Fruit fly (Drosophila melanogaster) whole organism, embryonic: ENCODE results near the gene scramb2.

Source experiments
- CG11247 ChIP-seq: fragments of 200-800 bp; sonication (Bioruptor generic); IDR thresholded peaks from 2 replicates; pipeline ENCODE4 v1.3.6; 2022; ENCODE audit warnings: missing biosample characterization, missing genetic modification characterization
- CG12769 ChIP-seq: fragments of 200-800 bp; sonication (Bioruptor generic); optimal IDR thresholded peaks from 2 replicates; lab custom pipeline; 2019; ENCODE audit warnings: missing biosample characterization, mild to moderate bottlenecking, missing genetic modification characterization, moderate library complexity
- CG13287 ChIP-seq: fragments of 200-800 bp; sonication (Bioruptor generic); IDR thresholded peaks from 2 replicates; pipeline ENCODE4 v1.3.6; 2022; ENCODE audit warnings: missing biosample characterization, missing genetic modification characterization; ENCODE audit not compliant: partially characterized antibody
- CG16813 ChIP-seq: fragments of 200-800 bp; sonication (Bioruptor generic); IDR thresholded peaks from 3 replicates; pipeline ENCODE4 v1.3.6; 2022; ENCODE audit warnings: missing biosample characterization, missing genetic modification characterization; ENCODE audit not compliant: partially characterized antibody
- CG18262 ChIP-seq: fragments of 200-800 bp; optimal IDR thresholded peaks from 3 replicates; lab custom pipeline; 2019; ENCODE audit warnings: missing biosample characterization, mild to moderate bottlenecking, missing genetic modification characterization, moderate library complexity
- CG1832 ChIP-seq: fragments of 200-800 bp; sonication (Bioruptor generic); optimal IDR thresholded peaks from 2 replicates; lab custom pipeline; 2017; ENCODE audit warnings: missing biosample characterization, mild to moderate bottlenecking, missing genetic modification characterization, inconsistent platforms
- CG2889 ChIP-seq: fragments of 200-800 bp; sonication (Bioruptor generic); IDR thresholded peaks from 3 replicates; pipeline ENCODE4 v1.3.6; 2022; ENCODE audit warnings: missing biosample characterization, missing genetic modification characterization
- CG3065 ChIP-seq: fragments of 200-800 bp; sonication (Bioruptor generic); optimal IDR thresholded peaks from 2 replicates; lab custom pipeline; 2016; ENCODE audit warnings: missing biosample characterization, missing genetic modification characterization
- CG32772 ChIP-seq: fragments of 200-800 bp; sonication (Bioruptor generic); IDR thresholded peaks from 2 replicates; pipeline ENCODE4 v1.3.6; 2022; ENCODE audit warnings: missing biosample characterization, missing genetic modification characterization
- CG33557 ChIP-seq: fragments of 200-800 bp; sonication (Bioruptor generic); optimal IDR thresholded peaks from 2 replicates; lab custom pipeline; 2019; ENCODE audit warnings: missing biosample characterization, mild to moderate bottlenecking, missing genetic modification characterization, moderate library complexity
- CG3726 ChIP-seq: fragments of 200-800 bp; sonication (Bioruptor generic); IDR thresholded peaks from 3 replicates; pipeline ENCODE4, ENCODE4 v1.3.6; 2022; ENCODE audit warnings: missing biosample characterization, missing genetic modification characterization
- CG4424 ChIP-seq: fragments of 200-800 bp; sonication (Bioruptor generic); optimal IDR thresholded peaks from 3 replicates; lab custom pipeline; 2016; ENCODE audit warnings: missing biosample characterization, missing genetic modification characterization
- CG4617 ChIP-seq: fragments of 200-800 bp; sonication (Bioruptor generic); optimal IDR thresholded peaks from 3 replicates; lab custom pipeline; 2016; ENCODE audit warnings: missing biosample characterization, missing genetic modification characterization, borderline replicate concordance
- CG4707 ChIP-seq: fragments of 200-800 bp; sonication (Bioruptor generic); optimal IDR thresholded peaks from 2 replicates; lab custom pipeline; 2018; ENCODE audit warnings: missing biosample characterization, mild to moderate bottlenecking, missing genetic modification characterization, moderate library complexity
- CG5180 ChIP-seq: fragments of 200-800 bp; sonication (Bioruptor generic); optimal IDR thresholded peaks from 3 replicates; lab custom pipeline; 2017; ENCODE audit warnings: missing biosample characterization, missing genetic modification characterization, mild to moderate bottlenecking, moderate library complexity, missing genetic modification reagents
- CG7372 ChIP-seq: fragments of 200-800 bp; sonication (Bioruptor generic); IDR thresholded peaks from 2 replicates; pipeline ENCODE4 v1.3.6; 2022; ENCODE audit warnings: missing biosample characterization, missing genetic modification characterization
- CG7786 ChIP-seq: fragments of 200-800 bp; sonication (Bioruptor generic); optimal IDR thresholded peaks from 2 replicates; lab custom pipeline; 2016; ENCODE audit warnings: missing biosample characterization, missing genetic modification characterization
- CG9727 ChIP-seq: fragments of 200-800 bp; sonication (Bioruptor generic); optimal IDR thresholded peaks from 3 replicates; lab custom pipeline; 2017; ENCODE audit warnings: missing biosample characterization, mild to moderate bottlenecking, missing genetic modification characterization
- CTCF ChIP-seq: fragments of 200-800 bp; sonication (Bioruptor generic); optimal IDR thresholded peaks from 2 replicates; lab custom pipeline; 2017; ENCODE audit warnings: missing biosample characterization, mild to moderate bottlenecking, missing genetic modification characterization, moderate library complexity
- Chrac-16 ChIP-seq: fragments of 200-800 bp; sonication (Bioruptor generic); optimal IDR thresholded peaks from 3 replicates; lab custom pipeline; 2016; ENCODE audit warnings: missing biosample characterization, missing genetic modification characterization
- CrebB ChIP-seq: fragments of 200-800 bp; sonication (Bioruptor generic); optimal IDR thresholded peaks from 3 replicates; lab custom pipeline; 2018; ENCODE audit warnings: missing biosample characterization, mild to moderate bottlenecking, missing genetic modification characterization
- Dip3 ChIP-seq: fragments of 200-800 bp; sonication (Bioruptor generic); optimal IDR thresholded peaks from 3 replicates; lab custom pipeline; 2016; ENCODE audit warnings: missing biosample characterization, missing genetic modification characterization
- Dll ChIP-seq: fragments of 200-800 bp; sonication (Bioruptor generic); IDR thresholded peaks from 4 replicates; pipeline ENCODE4 v1.3.6; 2022; ENCODE audit warnings: missing biosample characterization, missing genetic modification characterization; ENCODE audit not compliant: partially characterized antibody
- E2f1 ChIP-seq: fragments of 200-800 bp; sonication (Bioruptor generic); IDR thresholded peaks from 2 replicates; pipeline ENCODE4 v1.3.6; 2022; ENCODE audit warnings: missing biosample characterization, missing genetic modification characterization
- Ets65A ChIP-seq: fragments of 200-800 bp; sonication (Bioruptor generic); peaks from one replicate; lab custom pipeline; 2016; ENCODE audit warnings: missing biosample characterization, missing genetic modification characterization
- HLH4C ChIP-seq: fragments of 200-800 bp; sonication (Bioruptor generic); IDR thresholded peaks from 3 replicates; pipeline ENCODE4 v1.3.6; 2022; ENCODE audit warnings: missing biosample characterization, missing genetic modification characterization; ENCODE audit not compliant: partially characterized antibody
- NC2α ChIP-seq: fragments of 200-800 bp; sonication (Bioruptor generic); optimal IDR thresholded peaks from 2 replicates; lab custom pipeline; 2016; ENCODE audit warnings: missing biosample characterization, missing genetic modification characterization
- NFAT ChIP-seq: fragments of 200-800 bp; sonication (Bioruptor generic); IDR thresholded peaks from 2 replicates; pipeline ENCODE4 v1.3.6; 2022; ENCODE audit warnings: missing biosample characterization, missing genetic modification characterization
- Poxn ChIP-seq: fragments of 200-800 bp; sonication (Bioruptor generic); IDR thresholded peaks from 2 replicates; pipeline ENCODE4 v1.3.6; 2022; ENCODE audit warnings: missing biosample characterization, missing genetic modification characterization
- Trl ChIP-seq, 3 experiments: fragments of >200 bp in 2 of 3; fragments of 200-800 bp in 1 of 3; sonication (Bioruptor generic) in 1 of 3; optimal IDR thresholded peaks; 2 replicates in 1 of 3; 3 replicates in 2 of 3; lab custom pipeline; 2016 to 2017; ENCODE audit warnings: missing biosample characterization in 1 of 3, missing genetic modification characterization in 1 of 3
- br ChIP-seq: fragments of >200 bp; optimal IDR thresholded peaks from 2 replicates; lab custom pipeline; 2017
- chm ChIP-seq: fragments of 200-800 bp; sonication (Bioruptor generic); IDR thresholded peaks from 2 replicates; pipeline ENCODE4 v1.3.6; 2022; ENCODE audit warnings: missing biosample characterization, missing genetic modification characterization
- corto ChIP-seq: fragments of 200-800 bp; sonication (Bioruptor generic); optimal IDR thresholded peaks from 2 replicates; lab custom pipeline; 2016; ENCODE audit warnings: missing biosample characterization, mild to moderate bottlenecking, missing genetic modification characterization, moderate library complexity
- eve ChIP-seq, 2 experiments: fragments of >200 bp; optimal IDR thresholded peaks; 2 replicates each; lab custom pipeline; 2017; ENCODE audit warnings: missing biosample characterization in 2 of 2, missing genetic modification characterization in 2 of 2
- gsb ChIP-seq: fragments of 200-800 bp; sonication (Bioruptor generic); IDR thresholded peaks from 2 replicates; pipeline ENCODE4 v1.3.6; 2022; ENCODE audit warnings: missing biosample characterization, missing genetic modification characterization
- hb ChIP-seq: fragments of 200-800 bp; sonication (Bioruptor generic); IDR thresholded peaks from 3 replicates; pipeline ENCODE4 v1.3.6; 2022; ENCODE audit warnings: missing biosample characterization, missing genetic modification characterization; ENCODE audit not compliant: partially characterized antibody
- hbn ChIP-seq: fragments of 200-800 bp; sonication (Bioruptor generic); IDR thresholded peaks from 2 replicates; pipeline ENCODE4 v1.3.6; 2022; ENCODE audit warnings: missing biosample characterization, missing genetic modification characterization; ENCODE audit not compliant: partially characterized antibody
- hth ChIP-seq: fragments of >200 bp; optimal IDR thresholded peaks from 2 replicates; lab custom pipeline; 2017; ENCODE audit warnings: inconsistent platforms
- jigr1 ChIP-seq: fragments of 200-800 bp; sonication (Bioruptor generic); IDR thresholded peaks from 3 replicates; pipeline ENCODE4 v1.3.6; 2022; ENCODE audit warnings: missing biosample characterization, missing genetic modification characterization
- nerfin-1 ChIP-seq: fragments of 200-800 bp; sonication (Bioruptor generic); optimal IDR thresholded peaks from 3 replicates; lab custom pipeline; 2019; ENCODE audit warnings: missing biosample characterization, mild to moderate bottlenecking, missing genetic modification characterization, moderate library complexity
- oc ChIP-seq: fragments of 200-800 bp; sonication (Bioruptor generic); optimal IDR thresholded peaks from 2 replicates; lab custom pipeline; 2018; ENCODE audit warnings: missing biosample characterization, mild to moderate bottlenecking, missing genetic modification characterization, moderate library complexity
- pan ChIP-seq, 4 experiments: fragments of >200 bp in 3 of 4; fragments of 200-800 bp in 1 of 4; sonication (Bioruptor generic) in 1 of 4; optimal IDR thresholded peaks in 3 of 4; IDR thresholded peaks in 1 of 4; 2 replicates each; pipeline versions ENCODE4 v1.3.6 to Lab custom; 2017 to 2022; ENCODE audit warnings: missing biosample characterization in 2 of 4, missing genetic modification characterization in 2 of 4, mixed read lengths in 1 of 4
- row ChIP-seq: fragments of 200-800 bp; sonication (Bioruptor generic); IDR thresholded peaks from 3 replicates; pipeline ENCODE4 v1.3.6; 2022; ENCODE audit warnings: missing biosample characterization, missing genetic modification characterization
- sc ChIP-seq, 3 experiments: fragments of >200 bp in 2 of 3; fragments of 200-800 bp in 1 of 3; sonication (Bioruptor generic) in 1 of 3; optimal IDR thresholded peaks; 2 replicates in 2 of 3; 3 replicates in 1 of 3; lab custom pipeline; 2017; ENCODE audit warnings: mild to moderate bottlenecking in 1 of 3, missing biosample characterization in 1 of 3, missing genetic modification characterization in 1 of 3, missing genetic modification reagents in 1 of 3
- so ChIP-seq: fragments of 200-800 bp; sonication (Bioruptor generic); IDR thresholded peaks from 3 replicates; pipeline ENCODE4 v1.3.6; 2022; ENCODE audit warnings: missing biosample characterization, missing genetic modification characterization
- tap ChIP-seq: fragments of 200-800 bp; optimal IDR thresholded peaks from 3 replicates; lab custom pipeline; 2019; ENCODE audit warnings: missing biosample characterization, mild to moderate bottlenecking, missing genetic modification characterization, moderate library complexity
- tna ChIP-seq: fragments of 200-800 bp; sonication (Bioruptor generic); IDR thresholded peaks from 2 replicates; pipeline ENCODE4 v1.3.6; 2022; ENCODE audit warnings: missing biosample characterization, missing genetic modification characterization; ENCODE audit not compliant: partially characterized antibody

The scramb2 gene

DNA sequence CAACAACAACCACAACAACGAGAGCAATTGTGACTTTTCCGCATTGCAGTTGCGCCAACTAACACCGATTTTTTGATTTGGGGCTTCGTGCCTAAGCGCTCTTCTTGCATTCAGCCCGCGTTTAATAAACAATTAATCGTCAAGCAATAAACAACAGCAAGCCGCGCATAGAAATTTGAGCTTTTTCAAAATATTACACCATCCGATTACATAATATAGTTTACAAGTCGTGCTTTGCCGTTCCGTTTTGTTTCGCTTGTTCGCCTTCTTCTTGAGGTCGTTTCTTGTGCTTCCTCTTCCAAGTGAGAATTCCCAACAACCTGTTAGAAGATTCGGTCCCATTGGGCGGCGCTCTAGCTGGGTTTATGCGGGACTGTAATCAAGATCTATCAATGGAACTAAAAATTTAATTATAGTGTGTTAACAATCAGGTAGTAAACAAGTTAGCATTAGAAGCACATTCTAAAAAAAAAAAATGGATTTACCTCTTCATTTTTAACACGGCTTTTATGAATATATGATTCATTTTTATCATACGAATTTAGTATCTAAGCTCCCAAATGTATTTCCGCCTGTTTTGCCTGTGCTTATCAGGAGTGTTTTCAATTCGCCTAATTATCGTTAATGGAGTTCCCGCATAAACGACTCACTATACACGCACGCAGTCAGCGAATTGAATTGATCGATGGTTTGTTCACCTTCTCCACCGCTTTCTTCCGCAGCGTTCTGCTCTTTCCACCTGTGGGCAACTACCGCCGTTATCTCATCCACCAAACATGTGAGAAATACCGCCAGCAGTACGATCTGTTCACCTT is 10.6 kb downstream of the scramb2 start (continued):
- TF ChIP-seq Chrac-16 (GFP tag; lab: Kevin White, UChicago): peak; percentile 61
- peak; percentile 56; the same call in 1 of the 2 replicates for TF ChIP-seq CG11247
- peak; percentile 64; the same call in 1 of the 3 replicates for TF ChIP-seq CG2889 (GFP tag; lab: Robert Waterston, UW)
- peak; percentile 71 for TF ChIP-seq Ets65A (GFP tag; lab: Kevin White, UChicago)
- TF ChIP-seq CG32772 (GFP tag; lab: Robert Waterston, UW): 0 out of 2 replicates have a peak, but pooled peaks have one; percentile 25
- peak; percentile 77 for TF ChIP-seq CG5180 (GFP tag; lab: Kevin White, UChicago)
- no peak for TF ChIP-seq HLH4C
- TF ChIP-seq CG3065 (GFP tag; lab: Kevin White, UChicago): no peak
- no peak for TF ChIP-seq br
- no peak for TF ChIP-seq CG16813 (GFP tag; lab: Robert Waterston, UW)
- TF ChIP-seq CG33557 (GFP tag; lab: Kevin White, UChicago): peak; percentile 77
- no peak for TF ChIP-seq CG1832 (GFP tag; lab: Kevin White, UChicago)
- TF ChIP-seq jigr1: no peak
- peak; percentile 48; the same call in 1 of the 2 replicates for TF ChIP-seq NFAT (GFP tag; lab: Robert Waterston, UW)
- peak; percentile 89 for TF ChIP-seq so (GFP tag; lab: Robert Waterston, UW)
- no peak for TF ChIP-seq hth (lab: Kevin White, UChicago)
- peak; percentile 82 for TF ChIP-seq CrebB (tag; lab: Kevin White, UChicago)
- TF ChIP-seq gsb (GFP tag; lab: Robert Waterston, UW): no peak
- no peak for TF ChIP-seq pan (optimal IDR thresholded peaks at IDR 0.05; lab: Kevin White, UChicago)
- TF ChIP-seq pan (GFP tag; optimal IDR thresholded peaks at IDR 0.05 in 1 of 2, IDR thresholded peaks at IDR 0.05 in 1 of 2): peak in 1 of 2 experiments; percentile 71
- TF ChIP-seq NC2α (GFP tag; lab: Kevin White, UChicago): peak; percentile 27
- TF ChIP-seq CG4424 (GFP tag; lab: Kevin White, UChicago): peak; percentile 84
- peak in 1 of 2 experiments; percentile 41 for TF ChIP-seq Trl (optimal IDR thresholded peaks at IDR 0.05; lab: Kevin White, UChicago)
- TF ChIP-seq Trl (GFP tag; optimal IDR thresholded peaks at IDR 0.05; lab: Kevin White, UChicago): peak; percentile 68
- peak; percentile 65 for TF ChIP-seq CG4707 (GFP tag; lab: Kevin White, UChicago)
- peak; percentile 89 for TF ChIP-seq row (GFP tag; lab: Robert Waterston, UW)
- peak; percentile 49 for TF ChIP-seq tap
- TF ChIP-seq E2f1 (GFP tag; lab: Robert Waterston, UW): peak; percentile 55; the same call in 1 of the 2 replicates
- peak; percentile 94 for TF ChIP-seq CG9727 (GFP tag; lab: Kevin White, UChicago)
- TF ChIP-seq oc (tag; lab: Kevin White, UChicago): peak; percentile 32
- TF ChIP-seq Dll (GFP tag; lab: Robert Waterston, UW): 0 out of 4 replicates have a peak, but pooled peaks have one; percentile 29
- TF ChIP-seq hb (GFP tag; lab: Robert Waterston, UW): no peak
- TF ChIP-seq CG7372: peak; percentile 59
- TF ChIP-seq CG13287 (GFP tag; lab: Robert Waterston, UW): peak; percentile 11; the same call in 1 of the 2 replicates
- peak; percentile 27 for TF ChIP-seq CTCF (GFP tag; lab: Kevin White, UChicago)
- TF ChIP-seq CG3726: peak; percentile 62; the same call in 1 of the 3 replicates
- peak; percentile 85 for TF ChIP-seq nerfin-1 (tag; lab: Kevin White, UChicago)
- TF ChIP-seq CG7786: peak; percentile 64
- TF ChIP-seq chm: peak; percentile 73
- TF ChIP-seq Poxn (GFP tag; lab: Robert Waterston, UW): no peak
- no peak for TF ChIP-seq tna (GFP tag; lab: Robert Waterston, UW)
- no peak for TF ChIP-seq sc (optimal IDR thresholded peaks at IDR 0.05; lab: Kevin White, UChicago)
- TF ChIP-seq sc (GFP tag; optimal IDR thresholded peaks at IDR 0.05; lab: Kevin White, UChicago): peak; percentile 75
- TF ChIP-seq CG18262 (tag; lab: Kevin White, UChicago): peak; percentile 90
- peak; percentile 17; the same call in 1 of the 2 replicates for TF ChIP-seq hbn (GFP tag; lab: Robert Waterston, UW)
- TF ChIP-seq corto (GFP tag; lab: Kevin White, UChicago): peak; percentile 5
- TF ChIP-seq eve (GFP tag; optimal IDR thresholded peaks at IDR 0.05; lab: Kevin White, UChicago): peak in 1 of 2 experiments; percentile 9
- TF ChIP-seq CG4617 (GFP tag; lab: Kevin White, UChicago): peak; percentile 5
- peak; percentile 73 for TF ChIP-seq CG12769 (tag; lab: Kevin White, UChicago)
- TF ChIP-seq Dip3 (GFP tag; lab: Kevin White, UChicago): peak; percentile 68
